Worm (Caenorhabditis elegans): ENCODE results near the gene F59F5.3.

The F59F5.3 gene

DNA sequence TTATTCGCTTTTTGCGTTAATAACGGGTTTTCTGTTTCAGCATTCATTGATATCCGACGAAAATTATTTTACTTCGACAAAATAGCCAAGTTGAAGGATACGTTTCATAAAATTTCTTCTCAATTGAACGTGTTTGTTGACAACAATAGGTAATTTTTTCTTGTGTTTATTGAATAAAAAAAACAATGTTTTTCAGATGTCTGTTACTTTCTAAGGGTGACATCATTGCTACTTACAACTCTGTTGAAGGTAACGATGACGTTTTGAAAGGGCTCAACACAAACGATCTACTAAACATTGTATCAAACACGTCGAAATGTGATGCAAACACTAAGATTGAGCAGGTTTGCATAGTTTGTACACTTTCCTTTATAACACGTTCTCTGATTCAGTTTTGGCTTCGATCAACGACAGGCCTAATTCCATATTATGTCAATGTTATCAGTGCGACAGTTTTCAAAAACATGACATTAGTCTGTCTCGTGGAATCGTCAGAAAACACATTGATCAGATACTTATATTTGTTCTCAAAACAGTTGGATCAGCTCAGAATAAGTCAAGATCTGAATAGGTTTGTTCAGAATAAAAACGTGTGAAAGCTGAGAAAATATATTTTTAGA is 7.5 kb downstream of the F59F5.3 start:
- no peak for TF ChIP-seq ceh-31 (tag; optimal IDR thresholded peaks at IDR 0.05)
- TF ChIP-seq unc-86 (tag; optimal IDR thresholded peaks at IDR 0.05): no peak
- TF ChIP-seq elt-2 (tag; optimal IDR thresholded peaks at IDR 0.05): no peak
- no peak for TF ChIP-seq elt-4 (tag; optimal IDR thresholded peaks at IDR 0.05)
- TF ChIP-seq ttx-3 (tag; optimal IDR thresholded peaks at IDR 0.05): no peak
- TF ChIP-seq eyg-1 (tag; optimal IDR thresholded peaks at IDR 0.05): no peak
- TF ChIP-seq rnt-1 (tag; optimal IDR thresholded peaks at IDR 0.05): no peak
- TF ChIP-seq ztf-16 (tag; optimal IDR thresholded peaks at IDR 0.05): no peak
- TF ChIP-seq fkh-6 (tag; optimal IDR thresholded peaks at IDR 0.05): no peak
- no peak for TF ChIP-seq fkh-10 (GFP tag; optimal IDR thresholded peaks at IDR 0.05)
- no peak for TF ChIP-seq unc-3 (GFP tag; conservative IDR thresholded peaks at IDR 0.05)
- no peak for TF ChIP-seq unc-3 (tag; optimal IDR thresholded peaks at IDR 0.05)
- TF ChIP-seq zip-5 (tag; optimal IDR thresholded peaks at IDR 0.05): no peak
- TF ChIP-seq pag-3 (tag; optimal IDR thresholded peaks at IDR 0.05; ENCODE audit: borderline replicate concordance): no peak

DNA sequence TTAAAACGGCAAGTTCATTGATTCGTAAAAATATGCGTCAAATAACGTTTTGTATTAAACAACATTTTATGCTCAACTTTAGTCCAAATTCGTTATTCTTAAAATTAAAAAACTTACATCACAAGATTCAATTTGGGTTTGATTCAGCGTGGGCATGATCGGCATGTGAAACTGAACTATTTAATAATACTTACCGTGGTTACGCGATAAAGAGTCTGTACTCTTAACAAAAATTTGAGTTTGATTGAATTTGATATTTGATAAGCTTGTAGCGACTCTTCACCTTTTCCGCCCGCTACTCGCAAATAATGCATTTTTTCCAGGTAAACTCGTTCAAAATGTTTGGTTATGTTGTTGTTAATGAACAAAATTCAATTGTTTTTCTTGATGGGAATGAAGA is 8.8 kb downstream of the F59F5.3 start, which contains the start of gene glo-3:
glo-3 (plus strand) TSS at position 253 of the 400 bp plus-strand sequence.
- no peak for TF ChIP-seq ceh-45 (GFP tag; IDR thresholded peaks at IDR 0.05)
- TF ChIP-seq tbx-7 (tag; optimal IDR thresholded peaks at IDR 0.05): no peak
- no peak for TF ChIP-seq ama-1 (optimal IDR thresholded peaks at IDR 0.05)

DNA sequence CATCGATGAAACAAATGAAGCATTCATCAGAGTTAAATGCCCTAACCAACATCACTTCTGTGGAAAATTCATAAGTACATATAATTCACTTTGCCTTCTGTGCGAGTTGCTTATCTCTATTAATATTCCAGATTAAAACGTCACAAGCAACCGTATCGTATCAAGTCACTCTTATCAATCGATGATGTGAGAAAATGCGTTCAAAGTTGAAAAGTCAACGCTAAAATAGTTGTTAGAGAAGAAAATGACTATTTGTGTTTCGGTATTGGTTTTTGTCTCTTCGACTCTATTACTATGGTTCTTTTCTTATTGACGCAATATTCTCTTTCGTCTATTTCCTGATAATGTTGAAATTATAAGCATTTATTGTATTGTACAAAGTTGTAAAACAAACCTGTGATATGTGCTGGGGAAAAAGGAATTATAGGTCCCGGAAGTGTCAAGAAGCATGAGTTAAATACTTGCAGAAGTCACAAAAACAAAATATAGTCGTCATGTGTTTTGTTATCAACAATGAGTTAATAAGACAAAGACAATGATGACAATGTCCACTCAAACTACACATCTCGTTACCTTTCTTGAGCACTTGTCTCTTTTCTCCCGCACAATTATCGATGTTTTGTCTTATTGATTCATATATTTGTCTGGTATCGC is 9.9 kb downstream of the F59F5.3 start:
- TF ChIP-seq odd-2 (tag; optimal IDR thresholded peaks at IDR 0.05) (no peak), pag-3 (tag; optimal IDR thresholded peaks at IDR 0.05; ENCODE audit: borderline replicate concordance) (no peak), rnt-1 (tag; optimal IDR thresholded peaks at IDR 0.05) (no peak), elt-2 (tag; optimal IDR thresholded peaks at IDR 0.05) (peak; percentile 60), eyg-1 (tag; optimal IDR thresholded peaks at IDR 0.05) (no peak), elt-4 (tag; optimal IDR thresholded peaks at IDR 0.05) (no peak), fkh-10 (GFP tag; optimal IDR thresholded peaks at IDR 0.05) (no peak), nhr-232 (tag; optimal IDR thresholded peaks at IDR 0.05) (no peak)

DNA sequence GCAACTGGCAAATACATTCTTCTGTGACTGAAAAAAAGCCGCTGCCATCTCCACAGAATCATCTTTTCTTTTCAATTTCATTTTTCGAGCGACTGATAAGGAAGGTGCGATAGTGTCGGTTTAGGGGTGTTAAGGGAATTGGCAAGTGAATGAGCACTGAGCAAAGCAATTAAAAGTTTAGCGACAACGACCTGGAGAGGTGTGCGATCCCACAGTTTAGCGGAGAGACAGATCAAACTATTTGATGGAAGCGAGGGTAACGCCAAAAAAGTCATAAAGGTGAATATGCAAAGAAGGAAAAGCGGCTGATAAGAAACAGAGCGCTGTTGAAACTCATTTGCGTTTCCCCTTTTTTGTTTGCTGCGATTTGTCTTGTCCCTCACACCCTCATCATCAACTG is 13.2 kb downstream of the F59F5.3 start, which contains the start of the genes F14F3.5 and slcf-1:
F14F3.5 (minus strand) TSS at position 234 of the 400 bp plus-strand sequence.
slcf-1 (plus strand) TSS at position 302 of the 400 bp plus-strand sequence.
- TF ChIP-seq lim-6 (tag; optimal IDR thresholded peaks at IDR 0.05): no peak
- TF ChIP-seq elt-2 (tag; optimal IDR thresholded peaks at IDR 0.05): peak; percentile 42

DNA sequence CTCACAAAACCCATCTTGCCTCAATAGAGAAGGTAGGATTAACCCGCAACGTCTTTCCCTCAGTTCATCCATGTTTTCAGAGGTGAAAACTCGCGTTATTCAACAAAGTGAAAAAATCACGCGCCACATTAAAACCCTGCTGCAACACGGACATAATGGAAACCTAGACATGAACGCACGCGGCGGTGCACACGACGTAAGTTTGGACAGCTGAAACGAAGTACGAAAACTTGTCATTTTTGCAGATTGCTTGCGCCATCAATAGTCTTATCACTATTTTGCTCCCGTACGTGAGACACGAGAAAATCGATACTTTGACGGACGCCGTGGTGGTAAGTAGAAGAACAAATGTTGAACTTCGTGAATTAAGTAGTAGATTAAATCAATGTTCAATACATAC is 14.8 kb downstream of the F59F5.3 start:
- TF ChIP-seq K09A11.1 (tag; optimal IDR thresholded peaks at IDR 0.05; ENCODE audit: insufficient read depth): no peak
- no peak for TF ChIP-seq ama-1 (optimal IDR thresholded peaks at IDR 0.05)
- TF ChIP-seq T23F11.4 (GFP tag; optimal IDR thresholded peaks at IDR 0.05): no peak
- TF ChIP-seq ceh-18 (tag; optimal IDR thresholded peaks at IDR 0.05): no peak
- TF ChIP-seq ceh-22 (tag; optimal IDR thresholded peaks at IDR 0.05): no peak
- TF ChIP-seq syd-9 (tag; optimal IDR thresholded peaks at IDR 0.05): no peak

DNA sequence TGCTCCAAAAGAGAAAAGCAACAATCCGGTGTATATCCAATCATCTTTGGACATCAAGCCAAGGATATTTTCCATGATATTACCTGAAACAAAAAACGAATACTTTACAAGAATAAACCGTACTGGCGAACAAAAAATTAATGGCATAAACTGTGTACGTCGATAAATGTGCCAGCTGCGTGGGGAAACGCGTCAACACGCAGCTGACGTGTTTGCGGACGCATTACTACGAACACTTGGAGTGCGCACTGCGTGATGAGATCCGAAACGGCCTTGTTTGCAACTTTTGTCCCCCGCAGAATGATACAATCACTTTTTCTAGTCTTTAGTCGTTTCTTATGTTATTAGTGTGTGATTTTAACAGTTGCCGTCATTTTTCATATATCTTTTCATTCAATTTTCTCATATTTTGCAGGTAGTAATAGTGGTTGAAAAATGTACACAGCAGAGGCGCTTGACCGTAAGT is 17.7 kb downstream of the F59F5.3 start, which contains the start of the genes mboa-7 and git-1:
mboa-7 (minus strand) TSS at position 83 of the 466 bp plus-strand sequence.
git-1 (plus strand) TSS at position 416 of the 466 bp plus-strand sequence.
- TF ChIP-seq ceh-2 (tag; optimal IDR thresholded peaks at IDR 0.05) (no peak), nfya-1 (tag; optimal IDR thresholded peaks at IDR 0.05) (peak; percentile 41), madf-2 (tag; optimal IDR thresholded peaks at IDR 0.05) (peak; percentile 12), che-1 (tag; optimal IDR thresholded peaks at IDR 0.05) (peak; percentile 12), sdc-2 (tag; optimal IDR thresholded peaks at IDR 0.05) (peak; percentile 27), pat-9 (tag; optimal IDR thresholded peaks at IDR 0.05) (peak; percentile 53), ceh-6 (GFP tag; optimal IDR thresholded peaks at IDR 0.05) (peak; percentile 33), C08G9.2 (tag; optimal IDR thresholded peaks at IDR 0.05) (no peak), elt-2 (tag; optimal IDR thresholded peaks at IDR 0.05) (peak; percentile 33), ceh-31 (tag; optimal IDR thresholded peaks at IDR 0.05) (peak; percentile 43), npax-4 (tag; optimal IDR thresholded peaks at IDR 0.05) (no peak), nhr-232 (tag; optimal IDR thresholded peaks at IDR 0.05) (peak; percentile 14), ref-2 (tag; optimal IDR thresholded peaks at IDR 0.05) (no peak), sox-2 (GFP tag; IDR thresholded peaks at IDR 0.05) (no peak), ttx-3 (tag; optimal IDR thresholded peaks at IDR 0.05) (no peak), ets-4 (tag; optimal IDR thresholded peaks at IDR 0.05) (no peak), ceh-18 (tag; optimal IDR thresholded peaks at IDR 0.05) (peak; percentile 31), zip-5 (tag; optimal IDR thresholded peaks at IDR 0.05) (no peak), tbx-2 (tag; optimal IDR thresholded peaks at IDR 0.05) (peak; percentile 55), ceh-48 (tag; optimal IDR thresholded peaks at IDR 0.05) (peak; percentile 33), K02D7.2 (tag; optimal IDR thresholded peaks at IDR 0.05) (no peak), pha-2 (tag; optimal IDR thresholded peaks at IDR 0.05) (peak; percentile 20)

All from whole organism, late embryonic.